Worm (Caenorhabditis elegans) whole organism, L3 larva: ENCODE data around the gene T12A2.3.

Source experiments
- ceh-16 ChIP-seq: sonication (generic microtip); optimal IDR thresholded peaks from 2 replicates; lab custom pipeline; 2017; ENCODE audit warnings: missing biosample characterization, missing genetic modification characterization
- ceh-82 ChIP-seq: fragments of 150-350 bp; optimal IDR thresholded peaks from 2 replicates; lab custom pipeline; 2014; ENCODE audit warnings: missing biosample characterization, missing genetic modification characterization
- ceh-9 ChIP-seq: sonication (generic microtip); optimal IDR thresholded peaks from 2 replicates; lab custom pipeline; 2018; ENCODE audit warnings: missing biosample characterization, missing genetic modification characterization
- daf-12 ChIP-seq: fragments of 150-350 bp; optimal IDR thresholded peaks from 2 replicates; lab custom pipeline; 2014; ENCODE audit warnings: missing biosample characterization, missing genetic modification reagents, missing genetic modification characterization
- elt-3 ChIP-seq, 3 experiments: fragments of 150-350 bp in 1 of 3; sonication (generic microtip) in 2 of 3; optimal IDR thresholded peaks; 2 replicates in 2 of 3; 4 replicates in 1 of 3; lab custom pipeline; 2014 to 2017; ENCODE audit warnings: missing biosample characterization in 3 of 3, missing genetic modification characterization in 3 of 3
- fkh-10 ChIP-seq: sonication (generic microtip); optimal IDR thresholded peaks from 2 replicates; lab custom pipeline; 2017; ENCODE audit warnings: missing biosample characterization, missing genetic modification reagents, missing genetic modification characterization
- lsy-12 ChIP-seq: sonication (generic microtip); optimal IDR thresholded peaks from 2 replicates; lab custom pipeline; 2016; ENCODE audit warnings: mild to moderate bottlenecking, missing genetic modification characterization, missing compliant biosample characterization
- nhr-12 ChIP-seq: fragments of 150-350 bp; optimal IDR thresholded peaks from 2 replicates; lab custom pipeline; 2014; ENCODE audit warnings: missing biosample characterization, missing genetic modification characterization
- nhr-25 ChIP-seq: sonication (generic microtip); optimal IDR thresholded peaks from 2 replicates; lab custom pipeline; 2017; ENCODE audit warnings: missing biosample characterization, missing genetic modification characterization
- nhr-76 ChIP-seq: fragments of 150-350 bp; sonication (generic microtip); optimal IDR thresholded peaks from 5 replicates; lab custom pipeline; 2014; ENCODE audit warnings: missing biosample characterization, missing genetic modification characterization
- skn-1 ChIP-seq: fragments of 150-350 bp; optimal IDR thresholded peaks from 2 replicates; lab custom pipeline; 2014; ENCODE audit warnings: missing biosample characterization, missing genetic modification characterization
- unc-62 ChIP-seq: fragments of 150-350 bp; sonication (generic microtip); optimal IDR thresholded peaks from 4 replicates; lab custom pipeline; 2014; ENCODE audit warnings: missing biosample characterization, missing genetic modification reagents, missing genetic modification characterization

ce11 chrIII:6270277-6270676, 29.6 kb downstream of the T12A2.3 start, which contains the start of gene srg-3:
- TF ChIP-seq fkh-10: no peak
- no peak for TF ChIP-seq lsy-12
- no peak for TF ChIP-seq nhr-25 (tag; lab: Kevin White, UChicago)
- TF ChIP-seq ceh-82: no peak
- no peak for TF ChIP-seq nhr-12 (tag; lab: Kevin White, UChicago)
- TF ChIP-seq nhr-76 (tag; lab: Kevin White, UChicago): no peak
- TF ChIP-seq ceh-9 (tag; lab: Kevin White, UChicago): no peak
- TF ChIP-seq elt-3 (tag; optimal IDR thresholded peaks at IDR 0.05; lab: Kevin White, UChicago): no peak
- no peak for TF ChIP-seq ceh-16 (tag; lab: Kevin White, UChicago)
- TF ChIP-seq daf-12 (tag; lab: Kevin White, UChicago): no peak
- no peak for TF ChIP-seq unc-62 (GFP tag; lab: Kevin White, UChicago)
- TF ChIP-seq skn-1 (tag; lab: Kevin White, UChicago): no peak
